Worm (Caenorhabditis elegans): Measurements from ENCODE around the gene C35D6.4.

ce11 chrIV:16323373-16323772, 27.4 kb upstream of the C35D6.4 start, which contains the start of gene srz-104:
- TF ChIP-seq ZK546.5 (tag; optimal IDR thresholded peaks at IDR 0.05): no peak
- TF ChIP-seq elt-3 (tag; optimal IDR thresholded peaks at IDR 0.05): no peak
- no peak for TF ChIP-seq nhr-77 (tag; optimal IDR thresholded peaks at IDR 0.05)
- TF ChIP-seq sma-3 (GFP tag; optimal IDR thresholded peaks at IDR 0.05): no peak
- no peak for TF ChIP-seq R02D3.7 (tag; optimal IDR thresholded peaks at IDR 0.05)
- TF ChIP-seq aly-2 (tag; optimal IDR thresholded peaks at IDR 0.05): no peak
- no peak for TF ChIP-seq egl-27 (tag; optimal IDR thresholded peaks at IDR 0.05)
- TF ChIP-seq lin-39 (tag; optimal IDR thresholded peaks at IDR 0.05): no peak
- no peak for TF ChIP-seq snpc-4 (tag; optimal IDR thresholded peaks at IDR 0.05)
- no peak for TF ChIP-seq ztf-4 (tag; optimal IDR thresholded peaks at IDR 0.05)
